Fruit fly (Drosophila melanogaster) S2 (cell line): ENCODE measurements around the gene vilya.

Experiments
- CG8478 ChIP-seq: fragments of >200 bp; optimal IDR thresholded peaks from 2 replicates; lab custom pipeline; 2018
- CTCF ChIP-seq, 2 experiments: fragments of >200 bp; optimal IDR thresholded peaks; 2 replicates each; lab custom pipeline; 2018

dm6 chrX:2707377-2708090 lies 18.9 kb upstream of the vilya start, which contains the start of gene CG2680:
- TF ChIP-seq CTCF (optimal IDR thresholded peaks at IDR 0.05; lab: Kevin White, UChicago): no peak
- TF ChIP-seq CG8478 (lab: Kevin White, UChicago): no peak
